Worm (Caenorhabditis elegans) whole organism, L3 larva: ENCODE measurements around the gene C17F4.8.
"Not testable (repeated sequence)": the region's sequence is repeated elsewhere in the genome, so short reads cannot be mapped to it uniquely, and the experiment has no call there.

Source experiments
- R02D3.7 ChIP-seq: fragments of 150-350 bp; optimal IDR thresholded peaks from 2 replicates; lab custom pipeline; 2014; ENCODE audit warnings: missing biosample characterization, missing genetic modification characterization
- ZK546.5 ChIP-seq: sonication (generic microtip); optimal IDR thresholded peaks from 2 replicates; lab custom pipeline; 2017; ENCODE audit warnings: missing biosample characterization, missing genetic modification characterization
- ama-1 ChIP-seq: fragments of 150-350 bp; optimal IDR thresholded peaks from 2 replicates; lab custom pipeline; 2018
- ceh-28 ChIP-seq: fragments of 150-350 bp; optimal IDR thresholded peaks from 2 replicates; lab custom pipeline; 2014; ENCODE audit warnings: missing biosample characterization, missing genetic modification reagents, missing genetic modification characterization
- ceh-82 ChIP-seq: fragments of 150-350 bp; optimal IDR thresholded peaks from 2 replicates; lab custom pipeline; 2014; ENCODE audit warnings: missing biosample characterization, missing genetic modification characterization
- elt-1 ChIP-seq: fragments of 150-350 bp; optimal IDR thresholded peaks from 2 replicates; lab custom pipeline; 2014; ENCODE audit warnings: missing biosample characterization, missing genetic modification characterization
- elt-2 ChIP-seq: sonication (generic microtip); optimal IDR thresholded peaks from 2 replicates; lab custom pipeline; 2016; ENCODE audit warnings: missing genetic modification reagents, mild to moderate bottlenecking, missing genetic modification characterization, missing compliant biosample characterization
- fos-1 ChIP-seq: fragments of 150-350 bp; optimal IDR thresholded peaks from 2 replicates; lab custom pipeline; 2014; ENCODE audit warnings: missing biosample characterization, missing genetic modification characterization
- hmg-11 ChIP-seq: sonication (generic microtip); optimal IDR thresholded peaks from 2 replicates; lab custom pipeline; 2016; ENCODE audit warnings: missing genetic modification characterization, missing compliant biosample characterization
- lin-15B ChIP-seq: fragments of 150-350 bp; optimal IDR thresholded peaks from 2 replicates; lab custom pipeline; 2014; ENCODE audit warnings: missing biosample characterization, missing genetic modification characterization
- nhr-11 ChIP-seq: fragments of 150-350 bp; optimal IDR thresholded peaks from 2 replicates; lab custom pipeline; 2014; ENCODE audit warnings: missing biosample characterization, missing genetic modification characterization
- nhr-237 ChIP-seq: fragments of 150-350 bp; optimal IDR thresholded peaks from 2 replicates; lab custom pipeline; 2014; ENCODE audit warnings: missing biosample characterization, missing genetic modification characterization
- nhr-25 ChIP-seq: sonication (generic microtip); optimal IDR thresholded peaks from 2 replicates; lab custom pipeline; 2017; ENCODE audit warnings: missing biosample characterization, missing genetic modification characterization
- nhr-28 ChIP-seq: fragments of 150-350 bp; optimal IDR thresholded peaks from 2 replicates; lab custom pipeline; 2014; ENCODE audit warnings: missing biosample characterization, missing genetic modification characterization
- nhr-43 ChIP-seq: sonication (generic microtip); optimal IDR thresholded peaks from 2 replicates; lab custom pipeline; 2016; ENCODE audit warnings: mild to moderate bottlenecking, missing genetic modification characterization, missing compliant biosample characterization; ENCODE audit not compliant: poor library complexity, severe bottlenecking
- nhr-76 ChIP-seq: fragments of 150-350 bp; sonication (generic microtip); optimal IDR thresholded peaks from 5 replicates; lab custom pipeline; 2014; ENCODE audit warnings: missing biosample characterization, missing genetic modification characterization
- nhr-77 ChIP-seq: fragments of 150-350 bp; optimal IDR thresholded peaks from 2 replicates; lab custom pipeline; 2014; ENCODE audit warnings: missing biosample characterization, missing genetic modification characterization
- pha-4 ChIP-seq: fragments of 150-350 bp; optimal IDR thresholded peaks from 2 replicates; lab custom pipeline; 2014; ENCODE audit warnings: missing biosample characterization, missing genetic modification reagents, missing genetic modification characterization
- pqm-1 ChIP-seq: fragments of 150-350 bp; optimal IDR thresholded peaks from 2 replicates; lab custom pipeline; 2017; ENCODE audit warnings: missing biosample characterization, missing genetic modification characterization, inconsistent platforms
- sea-2 ChIP-seq: fragments of 150-350 bp; sonication (generic microtip); optimal IDR thresholded peaks from 4 replicates; lab custom pipeline; 2014; ENCODE audit warnings: missing biosample characterization, missing genetic modification reagents, missing genetic modification characterization
- snpc-4 ChIP-seq: fragments of 150-350 bp; optimal IDR thresholded peaks from 2 replicates; lab custom pipeline; 2014; ENCODE audit warnings: missing biosample characterization, missing genetic modification characterization
- tbx-2 ChIP-seq: sonication (generic microtip); optimal IDR thresholded peaks from 2 replicates; lab custom pipeline; 2016; ENCODE audit warnings: mild to moderate bottlenecking, missing genetic modification characterization, missing compliant biosample characterization
- unc-62 ChIP-seq: fragments of 150-350 bp; sonication (generic microtip); optimal IDR thresholded peaks from 4 replicates; lab custom pipeline; 2014; ENCODE audit warnings: missing biosample characterization, missing genetic modification reagents, missing genetic modification characterization
- zag-1 ChIP-seq: fragments of 150-350 bp; optimal IDR thresholded peaks from 2 replicates; lab custom pipeline; 2014; ENCODE audit warnings: missing biosample characterization, missing genetic modification characterization

The C17F4.8 gene

ce11 chrII:3195739-3196138 is 38.9 kb downstream of the C17F4.8 start:
- TF ChIP-seq fos-1 (tag; lab: Kevin White, UChicago), result no peak

DNA sequence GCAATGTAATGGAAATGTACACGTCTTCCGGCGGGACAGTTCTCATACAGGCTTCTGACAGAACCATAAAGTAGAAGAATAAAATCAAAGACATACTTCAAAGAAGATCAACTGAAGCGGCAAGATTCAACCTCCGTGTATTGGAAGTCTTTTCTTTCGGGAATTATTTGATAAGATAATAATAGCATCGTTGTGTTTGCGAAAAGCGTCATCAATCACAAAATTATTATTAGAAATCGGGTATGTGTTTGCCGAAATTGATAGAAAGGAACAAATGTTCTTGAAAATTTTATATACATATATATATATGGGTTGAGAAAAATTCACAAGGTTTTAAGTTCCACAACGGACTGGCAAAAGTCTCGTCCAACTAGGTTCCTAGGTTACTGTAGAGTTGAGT is 43.1 kb downstream of the C17F4.8 start, which contains the start of gene Y27F2A.9:
Gene Y27F2A.9 (minus strand): TSS at position 101 of the 400 bp plus-strand sequence.
- not testable (repeated sequence) for TF ChIP-seq ama-1 (lab: Kevin White, UChicago); fos-1 (tag; lab: Kevin White, UChicago); R02D3.7 (tag; lab: Kevin White, UChicago)

ce11 chrII:3189038-3189437 is 45.6 kb downstream of the C17F4.8 start, which contains the start of gene Y27F2A.11:
Gene Y27F2A.11, plus strand, starts transcription at chrII:3189338.
- not testable (repeated sequence) for TF ChIP-seq ceh-82, elt-1, ZK546.5 (tag; lab: Kevin White, UChicago)

DNA sequence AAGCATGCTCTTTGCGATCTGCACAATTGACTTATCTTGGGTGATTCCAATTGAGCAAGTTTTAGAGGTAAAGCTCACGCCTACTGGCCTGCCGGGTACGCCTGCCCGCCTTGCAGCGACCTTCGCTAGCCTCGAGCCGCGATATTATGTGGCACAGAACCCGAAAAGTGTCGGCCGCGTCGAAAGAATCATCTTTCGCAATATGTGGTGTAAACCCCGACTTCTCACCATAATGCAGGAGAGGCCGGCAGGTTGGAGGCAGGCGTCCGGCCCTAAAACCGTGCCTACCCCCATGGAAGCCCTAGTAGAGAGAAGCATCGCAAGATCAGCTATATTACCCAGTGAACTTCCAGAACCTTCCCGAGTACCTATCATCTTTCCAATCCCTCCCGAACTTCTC is 48.8 kb downstream of the C17F4.8 start:
- TF ChIP-seq nhr-11 (tag; lab: Kevin White, UChicago) (no peak), nhr-76 (tag; lab: Kevin White, UChicago) (no peak), zag-1 (tag; lab: Kevin White, UChicago) (no peak), pqm-1 (tag; lab: Kevin White, UChicago) (no peak), pha-4 (tag; lab: Kevin White, UChicago) (no peak), R02D3.7 (tag; lab: Kevin White, UChicago) (no peak), fos-1 (tag; lab: Kevin White, UChicago) (no peak), unc-62 (no peak), nhr-77 (no peak), ceh-28 (tag; lab: Kevin White, UChicago) (no peak), nhr-28 (tag; lab: Kevin White, UChicago) (no peak), sea-2 (GFP tag; lab: Kevin White, UChicago) (no peak), ZK546.5 (tag; lab: Kevin White, UChicago) (no peak), snpc-4 (tag; lab: Kevin White, UChicago) (no peak), hmg-11 (tag; lab: Kevin White, UChicago) (no peak), nhr-237 (tag; lab: Kevin White, UChicago) (no peak)

DNA sequence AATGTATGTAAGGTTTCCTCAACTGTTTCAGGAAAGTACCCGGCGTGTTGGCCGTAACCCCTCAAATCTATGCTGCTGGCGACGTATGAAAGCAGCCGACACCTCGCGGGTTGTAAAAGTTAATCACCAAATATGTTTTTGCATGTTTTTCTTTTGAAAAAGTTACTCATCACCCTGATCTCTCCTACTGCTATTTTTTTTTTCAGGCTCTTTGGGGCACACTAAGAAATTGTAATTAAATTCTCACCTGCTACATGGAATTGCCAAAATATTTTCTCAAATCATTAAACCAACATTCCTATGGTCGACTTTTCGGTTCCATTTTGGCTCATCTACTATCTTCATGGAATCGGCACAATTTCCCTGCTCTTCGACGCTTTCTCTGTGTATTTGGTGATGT is 49.8 kb downstream of the C17F4.8 start, which contains the start of gene sri-78:
Gene sri-78 (plus strand): TSS at position 301 of the 400 bp plus-strand sequence.
- not testable (repeated sequence) for TF ChIP-seq nhr-25, tbx-2, elt-2 (tag; lab: Kevin White, UChicago)

DNA sequence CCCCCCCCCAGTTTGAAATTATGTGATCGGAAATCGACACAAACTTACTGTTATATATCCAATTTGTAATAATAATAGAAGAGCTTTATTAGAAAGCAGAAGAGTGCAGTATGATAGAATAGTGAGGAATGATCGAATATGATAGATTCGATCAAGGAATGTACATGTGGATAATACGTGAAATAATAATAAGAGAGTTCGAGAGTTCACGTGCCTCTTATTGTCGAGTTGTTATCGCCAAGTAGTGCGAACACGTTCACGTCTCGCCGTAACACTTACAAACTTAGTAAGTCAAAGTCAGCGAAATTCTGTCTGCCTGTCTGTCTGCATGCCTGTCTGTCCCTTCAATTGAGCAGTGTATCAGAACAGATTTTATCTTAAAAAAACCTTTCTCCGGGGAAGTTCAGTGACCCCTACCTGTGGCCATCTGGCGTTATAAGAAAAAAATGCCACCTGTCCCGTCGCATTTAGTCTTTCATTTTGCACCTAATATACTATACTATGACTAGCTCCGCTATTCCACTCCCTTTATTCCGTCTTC is 51.3 kb downstream of the C17F4.8 start, which contains the start of the genes Y27F2A.6 and Y27F2A.8:
Gene Y27F2A.6 (minus strand): TSS at position 101 of the 541 bp plus-strand sequence.
Gene Y27F2A.8 (plus strand): TSS at position 491 of the 541 bp plus-strand sequence.
- TF ChIP-seq nhr-43, lin-15B, nhr-28 (tag; lab: Kevin White, UChicago): not testable (repeated sequence)
